Fruit fly (Drosophila melanogaster) whole organism: ENCODE data around the gene CG10694.

Source experiments
- CG8478 ChIP-seq: fragments of >200 bp; optimal IDR thresholded peaks from 2 replicates; lab custom pipeline; 2018; ENCODE audit warnings: inconsistent platforms
- Dll ChIP-seq: fragments of >200 bp; optimal IDR thresholded peaks from 2 replicates; lab custom pipeline; 2017
- EcR ChIP-seq, 2 experiments: fragments of >200 bp; optimal IDR thresholded peaks; 2 replicates each; lab custom pipeline; 2017; ENCODE audit warnings: missing biosample characterization in 2 of 2, missing genetic modification characterization in 2 of 2, missing genetic modification reagents in 2 of 2
- pan ChIP-seq: fragments of >200 bp; optimal IDR thresholded peaks from 2 replicates; lab custom pipeline; 2017
- psq ChIP-seq: fragments of >200 bp; optimal IDR thresholded peaks from 2 replicates; lab custom pipeline; 2017
- usp ChIP-seq: fragments of >200 bp; optimal IDR thresholded peaks from 2 replicates; lab custom pipeline; 2017; ENCODE audit warnings: missing biosample characterization, missing genetic modification characterization, mixed read lengths

DNA sequence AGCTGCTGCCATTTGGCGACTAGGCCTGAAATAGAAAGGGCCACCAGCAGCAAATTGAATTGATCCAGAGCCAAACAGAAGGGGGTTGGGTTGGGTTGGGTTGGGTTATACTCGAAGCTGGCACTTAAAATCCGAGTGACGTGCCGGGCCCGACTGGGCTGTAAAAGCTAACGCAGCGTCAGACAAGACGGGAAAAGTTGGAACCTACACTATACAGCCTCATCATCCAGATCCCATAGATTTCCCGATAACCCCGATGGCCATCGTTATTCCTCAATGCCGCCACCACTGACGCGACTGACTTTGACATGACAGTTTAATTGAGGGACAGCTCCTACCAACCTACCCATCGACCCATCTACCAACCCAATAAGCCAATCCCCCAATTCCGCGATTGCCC is 37.2 kb upstream of the CG10694 start:
- no peak for TF ChIP-seq EcR (GFP tag; optimal IDR thresholded peaks at IDR 0.05; lab: Kevin White, UChicago)
- no peak for TF ChIP-seq pan (lab: Kevin White, UChicago)
- TF ChIP-seq Dll = no peak
- no peak for TF ChIP-seq psq (lab: Kevin White, UChicago)
- TF ChIP-seq CG8478 (lab: Kevin White, UChicago) = no peak
- TF ChIP-seq usp = no peak
